Fruit fly (Drosophila melanogaster) whole organism, embryonic: ENCODE data around the gene Plap.

Source experiments
- BEAF-32 ChIP-seq: fragments of 200-800 bp; sonication (Bioruptor generic); optimal IDR thresholded peaks from 3 replicates; lab custom pipeline; 2017; ENCODE audit warnings: missing biosample characterization, missing genetic modification characterization, mild to moderate bottlenecking, moderate library complexity, missing genetic modification reagents
- CG11085 ChIP-seq: fragments of 200-800 bp; sonication (Bioruptor generic); IDR thresholded peaks from 2 replicates; pipeline ENCODE4 v1.3.6; 2022; ENCODE audit warnings: missing biosample characterization, missing genetic modification characterization
- CG1233 ChIP-seq: fragments of 200-800 bp; sonication (Bioruptor generic); optimal IDR thresholded peaks from 4 replicates; lab custom pipeline; 2018; ENCODE audit warnings: missing biosample characterization, mild to moderate bottlenecking, missing genetic modification characterization
- CG12942 ChIP-seq: fragments of 200-800 bp; sonication (Bioruptor generic); optimal IDR thresholded peaks from 3 replicates; lab custom pipeline; 2016; ENCODE audit warnings: missing biosample characterization, missing genetic modification characterization
- CG13296 ChIP-seq: fragments of 200-800 bp; sonication (Bioruptor generic); optimal IDR thresholded peaks from 3 replicates; lab custom pipeline; 2018; ENCODE audit warnings: missing biosample characterization, mild to moderate bottlenecking, missing genetic modification characterization
- CG14667 ChIP-seq: fragments of 200-800 bp; sonication (Bioruptor generic); IDR thresholded peaks from 2 replicates; pipeline ENCODE4 v1.3.6; 2022; ENCODE audit warnings: missing biosample characterization, missing genetic modification characterization
- CG14860 ChIP-seq: fragments of 200-800 bp; sonication (Bioruptor generic); IDR thresholded peaks from 3 replicates; pipeline ENCODE4 v1.3.6; 2022; ENCODE audit warnings: missing biosample characterization, missing genetic modification characterization; ENCODE audit not compliant: partially characterized antibody
- CG1529 ChIP-seq: fragments of 200-800 bp; sonication (Bioruptor generic); optimal IDR thresholded peaks from 3 replicates; lab custom pipeline; 2018; ENCODE audit warnings: missing biosample characterization, missing genetic modification characterization
- CG18599 ChIP-seq: fragments of 200-800 bp; sonication (Bioruptor generic); optimal IDR thresholded peaks from 3 replicates; lab custom pipeline; 2017; ENCODE audit warnings: missing biosample characterization, missing genetic modification characterization, mild to moderate bottlenecking, moderate library complexity, missing genetic modification reagents
- CG2120 ChIP-seq: fragments of 200-800 bp; sonication (Bioruptor generic); optimal IDR thresholded peaks from 3 replicates; lab custom pipeline; 2016; ENCODE audit warnings: missing biosample characterization, missing genetic modification characterization
- CG32532 ChIP-seq: fragments of 200-800 bp; sonication (Bioruptor generic); IDR thresholded peaks from 2 replicates; pipeline ENCODE4 v1.3.6; 2022; ENCODE audit warnings: missing biosample characterization, missing genetic modification characterization
- CG3281 ChIP-seq: fragments of 200-800 bp; sonication (Bioruptor generic); optimal IDR thresholded peaks from 3 replicates; lab custom pipeline; 2017; ENCODE audit warnings: missing biosample characterization, mild to moderate bottlenecking, missing genetic modification characterization
- CG34224 ChIP-seq: fragments of 200-800 bp; sonication (Bioruptor generic); IDR thresholded peaks from 3 replicates; pipeline ENCODE4 v1.3.6; 2022; ENCODE audit warnings: missing biosample characterization, missing genetic modification characterization; ENCODE audit not compliant: partially characterized antibody
- CG3847 ChIP-seq: fragments of 200-800 bp; sonication (Bioruptor generic); IDR thresholded peaks from 2 replicates; pipeline ENCODE4 v1.3.6; 2022; ENCODE audit warnings: missing biosample characterization, missing genetic modification characterization
- CG4730 ChIP-seq: fragments of 200-800 bp; sonication (Bioruptor generic); IDR thresholded peaks from 2 replicates; pipeline ENCODE4 v1.3.6; 2022; ENCODE audit warnings: missing biosample characterization, missing genetic modification characterization
- CG9437 ChIP-seq: fragments of 200-800 bp; sonication (Bioruptor generic); optimal IDR thresholded peaks from 2 replicates; lab custom pipeline; 2018; ENCODE audit warnings: missing biosample characterization, mild to moderate bottlenecking, missing genetic modification characterization
- Deaf1 ChIP-seq: fragments of 200-800 bp; optimal IDR thresholded peaks from 3 replicates; lab custom pipeline; 2019; ENCODE audit warnings: missing biosample characterization, mild to moderate bottlenecking, missing genetic modification characterization, moderate library complexity
- Mrtf ChIP-seq: fragments of 200-800 bp; sonication (Bioruptor generic); IDR thresholded peaks from 3 replicates; pipeline ENCODE4 v1.3.6; 2022; ENCODE audit warnings: missing biosample characterization, missing genetic modification characterization
- Optix ChIP-seq: fragments of 200-800 bp; sonication (Bioruptor generic); IDR thresholded peaks from 3 replicates; pipeline ENCODE4 v1.3.6; 2022; ENCODE audit warnings: missing biosample characterization, missing genetic modification characterization
- Pdp1 ChIP-seq, 2 experiments: fragments of 200-800 bp; sonication (Bioruptor generic); optimal IDR thresholded peaks; 3 replicates each; lab custom pipeline; 2016; ENCODE audit warnings: missing biosample characterization in 2 of 2, missing genetic modification characterization in 2 of 2, mild to moderate bottlenecking in 1 of 2, moderate library complexity in 1 of 2
- Stat92E ChIP-seq, 3 experiments: fragments of >200 bp in 2 of 3; fragments of 200-800 bp in 1 of 3; sonication (Bioruptor generic) in 1 of 3; optimal IDR thresholded peaks; 2 replicates each; lab custom pipeline; 2017 to 2019; ENCODE audit warnings: missing biosample characterization in 3 of 3, missing genetic modification characterization in 3 of 3, mild to moderate bottlenecking in 1 of 3, moderate library complexity in 1 of 3
- abd-A ChIP-seq: fragments of 200-800 bp; sonication (Bioruptor generic); optimal IDR thresholded peaks from 3 replicates; lab custom pipeline; 2019; ENCODE audit warnings: missing biosample characterization, mild to moderate bottlenecking, missing genetic modification characterization, moderate library complexity
- chinmo ChIP-seq: fragments of 200-800 bp; sonication (Bioruptor generic); IDR thresholded peaks from 4 replicates; pipeline ENCODE4 v1.3.6; 2022; ENCODE audit warnings: missing biosample characterization, missing genetic modification characterization; ENCODE audit not compliant: partially characterized antibody
- disco-r ChIP-seq: fragments of 200-800 bp; sonication (Bioruptor generic); optimal IDR thresholded peaks from 2 replicates; lab custom pipeline; 2016; ENCODE audit warnings: missing biosample characterization, missing genetic modification characterization
- ewg ChIP-seq: fragments of 200-800 bp; sonication (Bioruptor generic); optimal IDR thresholded peaks from 3 replicates; lab custom pipeline; 2017; ENCODE audit warnings: mild to moderate bottlenecking, missing biosample characterization, missing genetic modification reagents, missing genetic modification characterization
- hb ChIP-seq: fragments of 200-800 bp; sonication (Bioruptor generic); IDR thresholded peaks from 3 replicates; pipeline ENCODE4 v1.3.6; 2022; ENCODE audit warnings: missing biosample characterization, missing genetic modification characterization; ENCODE audit not compliant: partially characterized antibody
- klu ChIP-seq: fragments of 200-800 bp; sonication (Bioruptor generic); IDR thresholded peaks from 2 replicates; pipeline ENCODE4 v1.3.6; 2022; ENCODE audit warnings: missing biosample characterization, missing genetic modification characterization
- lab ChIP-seq: fragments of 200-800 bp; sonication (Bioruptor generic); optimal IDR thresholded peaks from 3 replicates; lab custom pipeline; 2017; ENCODE audit warnings: missing biosample characterization, missing genetic modification characterization, mild to moderate bottlenecking, moderate library complexity, missing genetic modification reagents
- luna ChIP-seq: fragments of 200-800 bp; sonication (Bioruptor generic); optimal IDR thresholded peaks from 2 replicates; lab custom pipeline; 2016; ENCODE audit warnings: missing biosample characterization, missing genetic modification characterization
- peb ChIP-seq: fragments of 200-800 bp; sonication (Bioruptor generic); IDR thresholded peaks from 2 replicates; pipeline ENCODE4 v1.3.6; 2022; ENCODE audit warnings: missing biosample characterization, missing genetic modification characterization
- repo ChIP-seq: fragments of 200-800 bp; sonication (Bioruptor generic); optimal IDR thresholded peaks from 2 replicates; lab custom pipeline; 2016; ENCODE audit warnings: missing biosample characterization, missing genetic modification characterization
- row ChIP-seq: fragments of 200-800 bp; sonication (Bioruptor generic); IDR thresholded peaks from 3 replicates; pipeline ENCODE4 v1.3.6; 2022; ENCODE audit warnings: missing biosample characterization, missing genetic modification characterization
- scrt ChIP-seq: fragments of 200-800 bp; sonication (Bioruptor generic); optimal IDR thresholded peaks from 2 replicates; lab custom pipeline; 2018; ENCODE audit warnings: missing biosample characterization, mild to moderate bottlenecking, missing genetic modification characterization, moderate library complexity
- seq ChIP-seq: fragments of 200-800 bp; sonication (Bioruptor generic); IDR thresholded peaks from 2 replicates; pipeline ENCODE4 v1.3.6; 2022; ENCODE audit warnings: missing biosample characterization, missing genetic modification characterization

The Plap gene

DNA sequence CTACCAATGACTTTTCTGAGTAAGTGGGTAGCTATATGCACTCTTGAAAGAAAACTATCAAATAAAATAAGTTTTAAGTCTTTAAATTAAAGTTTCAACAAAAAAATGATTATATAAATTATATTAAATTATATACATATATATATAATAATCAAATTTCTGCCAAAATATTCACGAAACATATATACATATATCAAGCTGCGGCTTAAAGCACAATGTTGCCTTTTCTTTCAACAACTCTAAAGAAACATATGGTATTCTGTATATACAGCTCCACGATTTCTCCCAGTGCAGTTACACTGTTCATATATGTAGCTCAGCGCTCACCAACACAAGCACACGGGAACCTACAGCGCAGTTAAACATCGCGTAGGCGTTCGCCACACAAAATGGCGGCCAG is 34.7 kb downstream of the Plap start (continued):
- TF ChIP-seq peb (GFP tag; lab: Robert Waterston, UW): no peak
- peak; percentile 62 for TF ChIP-seq lab (GFP tag; lab: Kevin White, UChicago)
- TF ChIP-seq CG9437 (GFP tag; lab: Kevin White, UChicago): no peak
- TF ChIP-seq CG18599 (GFP tag; lab: Kevin White, UChicago): peak; percentile 71
- TF ChIP-seq CG32532 (GFP tag; lab: Robert Waterston, UW): no peak
- TF ChIP-seq seq (GFP tag; lab: Robert Waterston, UW): no peak
- no peak for TF ChIP-seq CG13296 (GFP tag; lab: Kevin White, UChicago)
- TF ChIP-seq, all 482 proteins: peak for 43

- TF ChIP-seq disco-r (GFP tag; lab: Kevin White, UChicago) (no peak), CG34224 (GFP tag; lab: Robert Waterston, UW) (no peak), klu (no peak), CG12942 (GFP tag; lab: Kevin White, UChicago) (no peak), BEAF-32 (no peak), hb (GFP tag; lab: Robert Waterston, UW) (no peak), CG3281 (GFP tag; lab: Kevin White, UChicago) (no peak), lab (GFP tag; lab: Kevin White, UChicago) (peak; percentile 22), CG2120 (GFP tag; lab: Kevin White, UChicago) (no peak), Optix (GFP tag; lab: Robert Waterston, UW) (no peak), abd-A (peak; percentile 9), CG14860 (GFP tag; lab: Robert Waterston, UW) (no peak), CG4730 (GFP tag; lab: Robert Waterston, UW) (no peak), Pdp1 (GFP tag; optimal IDR thresholded peaks at IDR 0.05; lab: Kevin White, UChicago) (peak in 1 of 2 experiments; percentile 3), Deaf1 (peak; percentile 15), row (peak; percentile 37; the same call in 1 of the 3 replicates), luna (GFP tag; lab: Kevin White, UChicago) (no peak), chinmo (GFP tag; lab: Robert Waterston, UW) (0 out of 4 replicates have a peak, but pooled peaks have one; percentile 11), CG3847 (GFP tag; lab: Robert Waterston, UW) (no peak), ewg (GFP tag; lab: Kevin White, UChicago) (peak; percentile 60), CG14667 (GFP tag; lab: Robert Waterston, UW) (no peak), Mrtf (0 out of 3 replicates have a peak, but pooled peaks have one; percentile 5), CG18599 (GFP tag; lab: Kevin White, UChicago) (peak; percentile 16), scrt (peak; percentile 83), Stat92E (GFP tag; optimal IDR thresholded peaks at IDR 0.05; lab: Kevin White, UChicago) (no peak), CG1529 (GFP tag; lab: Kevin White, UChicago) (no peak), repo (GFP tag; lab: Kevin White, UChicago) (no peak), CG11085 (GFP tag; lab: Robert Waterston, UW) (no peak), CG1233 (GFP tag; lab: Kevin White, UChicago) (no peak)
Observed at dm6 chr2L:1134011-1134743, 36.0 kb downstream of the Plap start, which contains the start of the genes Iris and CG4577. TSS of gene Iris (minus strand) at chr2L:1134098. TSS of gene CG4577 (plus strand) at chr2L:1134693.
